Fruit fly (Drosophila melanogaster): Measurements from ENCODE around the gene Gnpat.

dm6 chr3R:25489685-25490084 is 1.1 kb downstream of the Gnpat start:
- TF ChIP-seq Ets98B (GFP tag; IDR thresholded peaks at IDR 0.05) (no peak), rn (GFP tag; IDR thresholded peaks at IDR 0.05) (no peak), Pif1B (GFP tag; optimal IDR thresholded peaks at IDR 0.05) (no peak), CG15710 (tag; optimal IDR thresholded peaks at IDR 0.05) (no peak), CG13204 (GFP tag; optimal IDR thresholded peaks at IDR 0.05) (no peak), CG14655 (GFP tag; optimal IDR thresholded peaks at IDR 0.05) (no peak), CG9948 (tag; optimal IDR thresholded peaks at IDR 0.05) (no peak), CG8159 (tag; optimal IDR thresholded peaks at IDR 0.05) (no peak)
